Worm (Caenorhabditis elegans) whole organism, mixed stage, embryonic: ENCODE data around the gene lab-2.

Experiments
- M03D4.4 ChIP-seq: sonication (generic microtip); optimal IDR thresholded peaks from 2 replicates; lab custom pipeline; 2017; ENCODE audit warnings: mild to moderate bottlenecking, missing genetic modification characterization, missing compliant biosample characterization
- bed-3 ChIP-seq: fragments of 200-800 bp; sonication (Bioruptor generic); optimal IDR thresholded peaks from 3 replicates; lab custom pipeline; 2018; ENCODE audit warnings: mild to moderate bottlenecking, missing genetic modification characterization, moderate library complexity, missing compliant biosample characterization
- blmp-1 ChIP-seq: fragments of 150-350 bp; optimal IDR thresholded peaks from 2 replicates; lab custom pipeline; 2014; ENCODE audit warnings: missing biosample characterization, missing genetic modification characterization
- ceh-39 ChIP-seq: fragments of 150-350 bp; optimal IDR thresholded peaks from 2 replicates; lab custom pipeline; 2014; ENCODE audit warnings: missing biosample characterization, missing genetic modification characterization
- ceh-43 ChIP-seq: fragments of 200-800 bp; sonication (Bioruptor generic); optimal IDR thresholded peaks from 2 replicates; lab custom pipeline; 2018; ENCODE audit warnings: mild to moderate bottlenecking, missing genetic modification characterization, moderate library complexity, missing compliant biosample characterization
- ceh-83 ChIP-seq: fragments of 200-800 bp; sonication (Bioruptor generic); optimal IDR thresholded peaks from 2 replicates; lab custom pipeline; 2018; ENCODE audit warnings: mild to moderate bottlenecking, missing genetic modification characterization, missing compliant biosample characterization
- ces-1 ChIP-seq: fragments of 150-350 bp; optimal IDR thresholded peaks from 2 replicates; lab custom pipeline; 2014; ENCODE audit warnings: missing biosample characterization, missing genetic modification reagents, missing genetic modification characterization
- cnd-1 ChIP-seq: fragments of 200-800 bp; sonication (Bioruptor generic); optimal IDR thresholded peaks from 2 replicates; lab custom pipeline; 2018; ENCODE audit warnings: mild to moderate bottlenecking, missing genetic modification characterization, missing compliant biosample characterization
- drap-1 ChIP-seq: fragments of 200-800 bp; sonication (Bioruptor generic); optimal IDR thresholded peaks from 3 replicates; lab custom pipeline; 2018; ENCODE audit warnings: mild to moderate bottlenecking, missing genetic modification characterization, missing compliant biosample characterization
- elt-1 ChIP-seq: sonication (generic microtip); optimal IDR thresholded peaks from 2 replicates; lab custom pipeline; 2017; ENCODE audit warnings: missing genetic modification characterization, mild to moderate bottlenecking, missing compliant biosample characterization, antibody characterized with exemption, moderate library complexity, borderline replicate concordance; ENCODE audit not compliant: insufficient read depth
- elt-3 ChIP-seq: fragments of 150-350 bp; optimal IDR thresholded peaks from 2 replicates; lab custom pipeline; 2014; ENCODE audit warnings: missing biosample characterization, missing genetic modification characterization
- flh-1 ChIP-seq: fragments of 200-800 bp; sonication (Bioruptor generic); optimal IDR thresholded peaks from 2 replicates; lab custom pipeline; 2018; ENCODE audit warnings: mild to moderate bottlenecking, missing genetic modification characterization, moderate library complexity, missing compliant biosample characterization
- ham-2 ChIP-seq: fragments of 200-800 bp; sonication (Bioruptor generic); optimal IDR thresholded peaks from 2 replicates; lab custom pipeline; 2018; ENCODE audit warnings: mild to moderate bottlenecking, missing genetic modification characterization, missing compliant biosample characterization
- hlh-1 ChIP-seq: fragments of 150-350 bp; optimal IDR thresholded peaks from 2 replicates; lab custom pipeline; 2014; ENCODE audit warnings: missing biosample characterization, missing genetic modification reagents, missing genetic modification characterization
- lin-13 ChIP-seq: fragments of 150-350 bp; optimal IDR thresholded peaks from 2 replicates; lab custom pipeline; 2014; ENCODE audit warnings: missing biosample characterization, missing genetic modification characterization
- lin-32 ChIP-seq: fragments of 200-800 bp; sonication (Bioruptor generic); optimal IDR thresholded peaks from 2 replicates; lab custom pipeline; 2018; ENCODE audit warnings: mild to moderate bottlenecking, missing genetic modification characterization, missing compliant biosample characterization
- lsy-2 ChIP-seq: fragments of 150-350 bp; optimal IDR thresholded peaks from 2 replicates; lab custom pipeline; 2014; ENCODE audit warnings: missing biosample characterization, missing genetic modification characterization
- mab-5 ChIP-seq: fragments of 150-350 bp; optimal IDR thresholded peaks from 2 replicates; lab custom pipeline; 2014; ENCODE audit warnings: missing biosample characterization, missing genetic modification characterization
- mep-1 ChIP-seq: fragments of 150-350 bp; optimal IDR thresholded peaks from 2 replicates; lab custom pipeline; 2017; ENCODE audit warnings: missing biosample characterization, missing genetic modification reagents, missing genetic modification characterization, inconsistent platforms
- mls-2 ChIP-seq: sonication (generic microtip); optimal IDR thresholded peaks from 2 replicates; lab custom pipeline; 2016; ENCODE audit warnings: mild to moderate bottlenecking, missing genetic modification characterization, moderate library complexity, missing compliant biosample characterization
- nhr-12 ChIP-seq: fragments of 150-350 bp; optimal IDR thresholded peaks from 2 replicates; lab custom pipeline; 2014; ENCODE audit warnings: missing biosample characterization, missing genetic modification characterization
- nhr-2 ChIP-seq: fragments of 150-350 bp; optimal IDR thresholded peaks from 2 replicates; lab custom pipeline; 2014; ENCODE audit warnings: missing biosample characterization, missing genetic modification characterization
- nhr-237 ChIP-seq: fragments of 150-350 bp; optimal IDR thresholded peaks from 2 replicates; lab custom pipeline; 2014; ENCODE audit warnings: missing biosample characterization, missing genetic modification characterization
- nhr-28 ChIP-seq: fragments of 150-350 bp; optimal IDR thresholded peaks from 2 replicates; lab custom pipeline; 2014; ENCODE audit warnings: missing biosample characterization, missing genetic modification characterization
- nhr-76 ChIP-seq: sonication (generic microtip); optimal IDR thresholded peaks from 2 replicates; lab custom pipeline; 2017; ENCODE audit warnings: missing biosample characterization, missing genetic modification characterization
- pha-4 ChIP-seq: fragments of 150-350 bp; optimal IDR thresholded peaks from 2 replicates; lab custom pipeline; 2018; ENCODE audit warnings: missing biosample characterization, missing genetic modification reagents, missing genetic modification characterization
- sem-2 ChIP-seq: fragments of 200-800 bp; sonication (Bioruptor generic); optimal IDR thresholded peaks from 2 replicates; lab custom pipeline; 2018; ENCODE audit warnings: mild to moderate bottlenecking, missing genetic modification characterization, missing compliant biosample characterization
- snpc-4 ChIP-seq: fragments of 150-350 bp; optimal IDR thresholded peaks from 2 replicates; lab custom pipeline; 2014; ENCODE audit warnings: missing biosample characterization, missing genetic modification characterization
- sptf-1 ChIP-seq: sonication (generic microtip); optimal IDR thresholded peaks from 2 replicates; lab custom pipeline; 2017; ENCODE audit warnings: mild to moderate bottlenecking, missing genetic modification characterization, moderate library complexity, missing compliant biosample characterization
- tbx-8 ChIP-seq: fragments of 200-800 bp; sonication (Bioruptor generic); optimal IDR thresholded peaks from 2 replicates; lab custom pipeline; 2018; ENCODE audit warnings: mild to moderate bottlenecking, missing genetic modification characterization, moderate library complexity, missing compliant biosample characterization
- unc-120 ChIP-seq: sonication (generic microtip); optimal IDR thresholded peaks from 2 replicates; lab custom pipeline; 2017; ENCODE audit warnings: missing genetic modification characterization, missing compliant biosample characterization; ENCODE audit not compliant: poor library complexity, severe bottlenecking
- unc-39 ChIP-seq: fragments of 150-350 bp; optimal IDR thresholded peaks from 2 replicates; lab custom pipeline; 2014; ENCODE audit warnings: missing biosample characterization, missing genetic modification characterization
- unc-62 ChIP-seq: fragments of 150-350 bp; optimal IDR thresholded peaks from 2 replicates; lab custom pipeline; 2014; ENCODE audit warnings: missing biosample characterization, missing genetic modification reagents, missing genetic modification characterization
- zip-8 ChIP-seq: fragments of 150-350 bp; optimal IDR thresholded peaks from 2 replicates; lab custom pipeline; 2014; ENCODE audit warnings: missing biosample characterization, missing genetic modification characterization
- ztf-11 ChIP-seq: fragments of 150-350 bp; optimal IDR thresholded peaks from 2 replicates; lab custom pipeline; 2014; ENCODE audit warnings: missing biosample characterization, missing genetic modification characterization

Gene lab-2

ce11 chrIII:7329155-7329732 lies at the start of gene lab-2:
TSS of gene lab-2 (minus strand) at chrIII:7329607.
- TF ChIP-seq nhr-2 (no peak), mab-5 (tag; lab: Kevin White, UChicago) (no peak), drap-1 (GFP tag; lab: Kevin White, UChicago) (no peak), ceh-43 (GFP tag; lab: Kevin White, UChicago) (no peak), pha-4 (tag; lab: Kevin White, UChicago) (no peak), nhr-76 (tag; lab: Kevin White, UChicago) (no peak), nhr-237 (tag; lab: Kevin White, UChicago) (no peak), ham-2 (no peak), elt-1 (tag; lab: Kevin White, UChicago) (no peak), lsy-2 (tag; lab: Kevin White, UChicago) (no peak), cnd-1 (no peak)
- TF ChIP-seq, all 35 proteins: peak for 0

- no peak for TF ChIP-seq unc-39 (tag; lab: Kevin White, UChicago)
- TF ChIP-seq mls-2: no peak
- no peak for TF ChIP-seq drap-1 (GFP tag; lab: Kevin White, UChicago)
- no peak for TF ChIP-seq sem-2 (GFP tag; lab: Kevin White, UChicago)
- TF ChIP-seq tbx-8 (GFP tag; lab: Kevin White, UChicago): no peak
- no peak for TF ChIP-seq ham-2
- TF ChIP-seq ceh-39 (tag; lab: Kevin White, UChicago): no peak
- no peak for TF ChIP-seq snpc-4
- TF ChIP-seq unc-62 (GFP tag; lab: Kevin White, UChicago): no peak
- no peak for TF ChIP-seq mab-5 (tag; lab: Kevin White, UChicago)
- TF ChIP-seq blmp-1: no peak
- no peak for TF ChIP-seq ztf-11 (tag; lab: Kevin White, UChicago)
Measured at ce11 chrIII:7378945-7379344, 49.5 kb upstream of the lab-2 start, which contains the start of gene T20B12.7. TSS of gene T20B12.7 (minus strand) at chrIII:7379045.

ce11 chrIII:7378522-7378921 lies 49.1 kb upstream of the lab-2 start:
- TF ChIP-seq lsy-2 (tag; lab: Kevin White, UChicago): no peak
- TF ChIP-seq ztf-11 (tag; lab: Kevin White, UChicago): no peak
- TF ChIP-seq elt-3 (tag; lab: Kevin White, UChicago): no peak
- no peak for TF ChIP-seq snpc-4
- no peak for TF ChIP-seq nhr-2
- TF ChIP-seq flh-1 (GFP tag; lab: Kevin White, UChicago): no peak
- TF ChIP-seq ceh-83 (GFP tag; lab: Kevin White, UChicago): no peak
- no peak for TF ChIP-seq sem-2 (GFP tag; lab: Kevin White, UChicago)
- no peak for TF ChIP-seq ceh-43 (GFP tag; lab: Kevin White, UChicago)
- no peak for TF ChIP-seq lin-13 (tag; lab: Kevin White, UChicago)
- no peak for TF ChIP-seq elt-1 (tag; lab: Kevin White, UChicago)
- no peak for TF ChIP-seq nhr-28 (tag; lab: Kevin White, UChicago)
- no peak for TF ChIP-seq ceh-39 (tag; lab: Kevin White, UChicago)
- no peak for TF ChIP-seq cnd-1
- no peak for TF ChIP-seq sptf-1 (tag; lab: Kevin White, UChicago)
- no peak for TF ChIP-seq nhr-12
- TF ChIP-seq unc-62 (GFP tag; lab: Kevin White, UChicago): no peak
- no peak for TF ChIP-seq nhr-76 (tag; lab: Kevin White, UChicago)
- TF ChIP-seq, all 35 proteins: peak for 0

ce11 chrIII:7376143-7376802 lies 46.9 kb upstream of the lab-2 start:
- TF ChIP-seq bed-3 (GFP tag; lab: Kevin White, UChicago) (no peak), mab-5 (tag; lab: Kevin White, UChicago) (no peak), ceh-39 (tag; lab: Kevin White, UChicago) (no peak), sptf-1 (tag; lab: Kevin White, UChicago) (peak; percentile 12), mls-2 (peak; percentile 22), elt-1 (tag; lab: Kevin White, UChicago) (no peak), lsy-2 (tag; lab: Kevin White, UChicago) (no peak), drap-1 (GFP tag; lab: Kevin White, UChicago) (peak; percentile 38), nhr-237 (tag; lab: Kevin White, UChicago) (peak; percentile 56), tbx-8 (GFP tag; lab: Kevin White, UChicago) (no peak), hlh-1 (tag; lab: Kevin White, UChicago) (peak; percentile 19), pha-4 (tag; lab: Kevin White, UChicago) (peak; percentile 66), cnd-1 (no peak), nhr-76 (tag; lab: Kevin White, UChicago) (no peak), zip-8 (peak; percentile 78), nhr-2 (peak; percentile 35), lin-32 (GFP tag; lab: Kevin White, UChicago) (no peak), mep-1 (tag; lab: Kevin White, UChicago) (no peak), sem-2 (GFP tag; lab: Kevin White, UChicago) (no peak), unc-39 (tag; lab: Kevin White, UChicago) (no peak), nhr-28 (tag; lab: Kevin White, UChicago) (no peak), lin-13 (tag; lab: Kevin White, UChicago) (peak; percentile 15), flh-1 (GFP tag; lab: Kevin White, UChicago) (no peak), unc-62 (GFP tag; lab: Kevin White, UChicago) (peak; percentile 51), M03D4.4 (tag; lab: Kevin White, UChicago) (no peak), ztf-11 (tag; lab: Kevin White, UChicago) (no peak), ceh-43 (GFP tag; lab: Kevin White, UChicago) (no peak), snpc-4 (no peak), blmp-1 (no peak), elt-3 (tag; lab: Kevin White, UChicago) (peak; percentile 47), ceh-83 (GFP tag; lab: Kevin White, UChicago) (no peak), unc-120 (tag; lab: Kevin White, UChicago) (no peak), ces-1 (GFP tag; lab: Kevin White, UChicago) (no peak), nhr-12 (no peak), ham-2 (no peak)
